Worm (Caenorhabditis elegans) whole organism, young adult: ENCODE data around the gene fipr-21.

Source experiments
- B0035.1 ChIP-seq: sonication (generic microtip); optimal IDR thresholded peaks from 2 replicates; lab custom pipeline; 2016; ENCODE audit warnings: missing genetic modification characterization, mild to moderate bottlenecking, missing compliant biosample characterization, missing genotype, missing genetic modification reagents
- B0261.1 ChIP-seq: sonication (generic microtip); optimal IDR thresholded peaks from 2 replicates; lab custom pipeline; 2016; ENCODE audit warnings: mild to moderate bottlenecking, missing genetic modification characterization, moderate library complexity, missing compliant biosample characterization
- B0336.3 ChIP-seq: fragments of 200-800 bp; sonication (Bioruptor generic); IDR thresholded peaks from 2 replicates; pipeline ENCODE4 v1.3.6; 2022; ENCODE audit warnings: missing genetic modification characterization, missing compliant biosample characterization
- D2030.7 ChIP-seq: fragments of 200-800 bp; sonication (Bioruptor generic); IDR thresholded peaks from 2 replicates; pipeline ENCODE4 v1.3.6; 2022; ENCODE audit warnings: missing genetic modification reagents, missing genetic modification characterization, missing compliant biosample characterization
- F22D6.2 ChIP-seq: sonication (generic microtip); optimal IDR thresholded peaks from 2 replicates; lab custom pipeline; 2016; ENCODE audit warnings: mild to moderate bottlenecking, missing genetic modification characterization, missing compliant biosample characterization
- F23B12.7 ChIP-seq: sonication (generic microtip); optimal IDR thresholded peaks from 2 replicates; lab custom pipeline; 2017; ENCODE audit warnings: missing genetic modification characterization, mild to moderate bottlenecking, missing compliant biosample characterization, antibody characterized with exemption, moderate library complexity; ENCODE audit not compliant: insufficient read depth
- F37B4.10 ChIP-seq: fragments of 200-800 bp; sonication (Bioruptor generic); IDR thresholded peaks from 2 replicates; pipeline ENCODE4 v1.3.6; 2022; ENCODE audit warnings: missing genetic modification characterization, missing compliant biosample characterization
- F39B2.1 ChIP-seq: fragments of 200-800 bp; sonication (Bioruptor generic); IDR thresholded peaks from 2 replicates; pipeline ENCODE4 v1.3.6; 2022; ENCODE audit warnings: missing genetic modification reagents, missing genetic modification characterization, missing compliant biosample characterization
- K12H6.12 ChIP-seq: fragments of 200-800 bp; sonication (Bioruptor generic); optimal IDR thresholded peaks from 2 replicates; lab custom pipeline; 2018; ENCODE audit warnings: mild to moderate bottlenecking, missing genetic modification characterization, missing compliant biosample characterization
- T26A5.8 ChIP-seq: sonication (generic microtip); optimal IDR thresholded peaks from 2 replicates; lab custom pipeline; 2016; ENCODE audit warnings: missing genetic modification characterization, missing compliant biosample characterization
- Y53G8AR.9 ChIP-seq: fragments of 200-800 bp; sonication (Bioruptor generic); conservative IDR thresholded peaks from 2 replicates; pipeline ENCODE4 v1.3.6; 2022; ENCODE audit warnings: missing genetic modification reagents, missing genetic modification characterization, missing compliant biosample characterization
- Y56A3A.18 ChIP-seq: fragments of 200-800 bp; sonication (Bioruptor generic); IDR thresholded peaks from 2 replicates; pipeline ENCODE4 v1.3.6; 2022; ENCODE audit warnings: missing genetic modification reagents, missing genetic modification characterization, missing compliant biosample characterization
- Y67H2A.10 ChIP-seq: fragments of 200-800 bp; sonication (Bioruptor generic); conservative IDR thresholded peaks from 2 replicates; pipeline ENCODE4 v1.3.6; 2022; ENCODE audit warnings: missing genetic modification reagents, missing genetic modification characterization, missing compliant biosample characterization
- Y95B8A.8 ChIP-seq: fragments of 200-800 bp; sonication (Bioruptor generic); IDR thresholded peaks from 2 replicates; pipeline ENCODE4 v1.3.6; 2022; ENCODE audit warnings: missing genetic modification reagents, missing genetic modification characterization, missing compliant biosample characterization
- attf-5 ChIP-seq: fragments of 200-800 bp; sonication (Bioruptor generic); optimal IDR thresholded peaks from 2 replicates; lab custom pipeline; 2018; ENCODE audit warnings: mild to moderate bottlenecking, missing genetic modification characterization, missing compliant biosample characterization
- cebp-1 ChIP-seq, 2 experiments: fragments of 200-800 bp in 1 of 2; sonication (Bioruptor generic) in 1 of 2; sonication (generic microtip) in 1 of 2; IDR thresholded peaks in 1 of 2; optimal IDR thresholded peaks in 1 of 2; 2 replicates each; pipeline versions ENCODE4 v1.3.6 to Lab custom; 2017 to 2022; ENCODE audit warnings: missing compliant biosample characterization in 2 of 2, missing genetic modification characterization in 2 of 2, mild to moderate bottlenecking in 1 of 2, missing genetic modification reagents in 1 of 2, moderate library complexity in 1 of 2
- chd-7 ChIP-seq: sonication (generic microtip); optimal IDR thresholded peaks from 2 replicates; lab custom pipeline; 2016; ENCODE audit warnings: mild to moderate bottlenecking, missing genetic modification characterization, moderate library complexity, missing compliant biosample characterization
- dpff-1 ChIP-seq: sonication (generic microtip); optimal IDR thresholded peaks from 2 replicates; lab custom pipeline; 2017; ENCODE audit warnings: mild to moderate bottlenecking, missing genetic modification characterization, missing compliant biosample characterization
- egl-44 ChIP-seq: fragments of 200-800 bp; sonication (Bioruptor generic); IDR thresholded peaks from 2 replicates; pipeline ENCODE4 v1.3.6; 2022; ENCODE audit warnings: missing genetic modification reagents, missing genetic modification characterization, missing compliant biosample characterization
- egrh-3 ChIP-seq: fragments of 200-800 bp; sonication (Bioruptor generic); IDR thresholded peaks from 2 replicates; pipeline ENCODE4 v1.3.6; 2022; ENCODE audit warnings: missing genetic modification reagents, missing genetic modification characterization, missing compliant biosample characterization
- ets-4 ChIP-seq: fragments of 200-800 bp; sonication (Bioruptor generic); optimal IDR thresholded peaks from 2 replicates; lab custom pipeline; 2018; ENCODE audit warnings: mild to moderate bottlenecking, missing genetic modification characterization, missing compliant biosample characterization
- gei-17 ChIP-seq: fragments of 200-800 bp; sonication (Bioruptor generic); optimal IDR thresholded peaks from 2 replicates; lab custom pipeline; 2018; ENCODE audit warnings: mild to moderate bottlenecking, missing genetic modification characterization, missing compliant biosample characterization
- hmg-20 ChIP-seq: fragments of 200-800 bp; sonication (Bioruptor generic); IDR thresholded peaks from 2 replicates; pipeline ENCODE4 v1.3.6; 2022; ENCODE audit warnings: missing genetic modification reagents, missing genetic modification characterization, missing compliant biosample characterization
- hrde-1 ChIP-seq: sonication (generic microtip); optimal IDR thresholded peaks from 2 replicates; lab custom pipeline; 2016; ENCODE audit warnings: missing genetic modification characterization, mild to moderate bottlenecking, missing compliant biosample characterization, moderate library complexity, missing genotype, missing genetic modification reagents, borderline replicate concordance
- hsf-1 ChIP-seq: fragments of 200-800 bp; sonication (Bioruptor generic); IDR thresholded peaks from 2 replicates; pipeline ENCODE4 v1.3.6; 2022; ENCODE audit warnings: missing genetic modification reagents, missing genetic modification characterization, missing compliant biosample characterization
- lin-26 ChIP-seq: fragments of 200-800 bp; sonication (Bioruptor generic); IDR thresholded peaks from 2 replicates; pipeline ENCODE4 v1.3.6; 2022; ENCODE audit warnings: missing genetic modification reagents, missing genetic modification characterization, missing compliant biosample characterization
- madf-3 ChIP-seq: fragments of 200-800 bp; sonication (Bioruptor generic); IDR thresholded peaks from 2 replicates; pipeline ENCODE4 v1.3.6; 2022; ENCODE audit warnings: missing genetic modification reagents, missing genetic modification characterization, missing compliant biosample characterization
- madf-6 ChIP-seq: fragments of 200-800 bp; sonication (Bioruptor generic); IDR thresholded peaks from 2 replicates; pipeline ENCODE4 v1.3.6; 2022; ENCODE audit warnings: missing genetic modification reagents, missing genetic modification characterization, missing compliant biosample characterization
- mcd-1 ChIP-seq: fragments of 200-800 bp; sonication (Bioruptor generic); IDR thresholded peaks from 2 replicates; pipeline ENCODE4 v1.3.6; 2022; ENCODE audit warnings: missing genetic modification reagents, missing genetic modification characterization, missing compliant biosample characterization
- mel-28 ChIP-seq: sonication (generic microtip); optimal IDR thresholded peaks from 2 replicates; lab custom pipeline; 2016; ENCODE audit warnings: borderline replicate concordance, mild to moderate bottlenecking, missing genetic modification characterization, missing compliant biosample characterization
- nfyb-1 ChIP-seq: fragments of 200-800 bp; sonication (Bioruptor generic); IDR thresholded peaks from 2 replicates; pipeline ENCODE4 v1.3.6; 2022; ENCODE audit warnings: missing genetic modification reagents, missing genetic modification characterization, missing compliant biosample characterization
- pbrm-1 ChIP-seq: fragments of 200-800 bp; sonication (Bioruptor generic); IDR thresholded peaks from 2 replicates; pipeline ENCODE4 v1.3.6; 2022; ENCODE audit warnings: missing genetic modification reagents, missing genetic modification characterization, missing compliant biosample characterization
- snpc-1.3 ChIP-seq: sonication (generic microtip); optimal IDR thresholded peaks from 2 replicates; lab custom pipeline; 2017; ENCODE audit warnings: missing genetic modification characterization, mild to moderate bottlenecking, missing compliant biosample characterization, antibody characterized with exemption, moderate library complexity, missing genotype, missing genetic modification reagents; ENCODE audit not compliant: insufficient read depth
- tlf-1 ChIP-seq: fragments of 200-800 bp; sonication (Bioruptor generic); optimal IDR thresholded peaks from 2 replicates; lab custom pipeline; 2018; ENCODE audit warnings: mild to moderate bottlenecking, missing genetic modification characterization, missing compliant biosample characterization
- zfh-2 ChIP-seq: fragments of 200-800 bp; sonication (Bioruptor generic); conservative IDR thresholded peaks from 2 replicates; pipeline ENCODE4 v1.3.6; 2022; ENCODE audit warnings: missing genetic modification reagents, missing genetic modification characterization, missing compliant biosample characterization
- ztf-18 ChIP-seq: sonication (generic microtip); optimal IDR thresholded peaks from 2 replicates; lab custom pipeline; 2016; ENCODE audit warnings: missing genotype, mild to moderate bottlenecking, missing genetic modification characterization, missing compliant biosample characterization
- ztf-6 ChIP-seq: fragments of 200-800 bp; sonication (Bioruptor generic); IDR thresholded peaks from 2 replicates; pipeline ENCODE4 v1.3.6; 2022; ENCODE audit warnings: missing genetic modification reagents, missing genetic modification characterization, missing compliant biosample characterization

The fipr-21 gene

ce11 chrX:10336592-10336991 lies 32.3 kb downstream of the fipr-21 start:
- TF ChIP-seq hmg-20 (GFP tag; lab: Robert Waterston, UW) (no peak), zfh-2 (peak; percentile 78), ztf-6 (GFP tag; lab: Robert Waterston, UW) (no peak), gei-17 (no peak), egrh-3 (GFP tag; lab: Robert Waterston, UW) (peak; percentile 33; the same call in 1 of the 2 replicates), attf-5 (no peak), F39B2.1 (no peak), egl-44 (no peak), madf-6 (GFP tag; lab: Robert Waterston, UW) (no peak), K12H6.12 (tag; lab: Kevin White, UChicago) (no peak), pbrm-1 (no peak), hsf-1 (GFP tag; lab: Robert Waterston, UW) (0 out of 2 replicates have a peak, but pooled peaks have one; percentile 21), ztf-18 (tag; lab: Kevin White, UChicago) (no peak)

ce11 chrX:10338100-10338499 lies 33.8 kb downstream of the fipr-21 start, which contains the start of gene cut-5:
cut-5 (minus strand) TSS chrX:10338200.
- no peak for TF ChIP-seq hrde-1 (tag; lab: Kevin White, UChicago)
- no peak for TF ChIP-seq ets-4
- TF ChIP-seq mcd-1 (GFP tag; lab: Robert Waterston, UW): no peak
- TF ChIP-seq F22D6.2 (tag; lab: Kevin White, UChicago): no peak
- TF ChIP-seq B0261.1 (tag; lab: Kevin White, UChicago): no peak
- no peak for TF ChIP-seq madf-6 (GFP tag; lab: Robert Waterston, UW)
- TF ChIP-seq dpff-1: no peak
- TF ChIP-seq Y67H2A.10 (GFP tag; lab: Robert Waterston, UW): no peak
- TF ChIP-seq snpc-1.3: no peak
- no peak for TF ChIP-seq Y53G8AR.9 (GFP tag; lab: Robert Waterston, UW)
- TF ChIP-seq mel-28 (tag; lab: Kevin White, UChicago): no peak
- TF ChIP-seq Y95B8A.8 (GFP tag; lab: Robert Waterston, UW): no peak
- TF ChIP-seq D2030.7 (GFP tag; lab: Robert Waterston, UW): no peak
- no peak for TF ChIP-seq F37B4.10

- no peak for TF ChIP-seq chd-7 (tag; lab: Kevin White, UChicago)
- 0 out of 2 replicates have a peak, but pooled peaks have one; percentile 55 for TF ChIP-seq Y56A3A.18
- TF ChIP-seq lin-26 (GFP tag; lab: Robert Waterston, UW): 0 out of 2 replicates have a peak, but pooled peaks have one; percentile 22
- TF ChIP-seq gei-17: no peak
- TF ChIP-seq tlf-1 (GFP tag; lab: Kevin White, UChicago): peak; percentile 55
- TF ChIP-seq cebp-1 (GFP tag; IDR thresholded peaks at IDR 0.05; lab: Robert Waterston, UW): no peak
- peak; percentile 36 for TF ChIP-seq cebp-1 (tag; optimal IDR thresholded peaks at IDR 0.05; lab: Kevin White, UChicago)
- TF ChIP-seq B0035.1 (tag; lab: Kevin White, UChicago): no peak
- TF ChIP-seq nfyb-1 (GFP tag; lab: Robert Waterston, UW): peak; percentile 71; the same call in 1 of the 2 replicates
- no peak for TF ChIP-seq F23B12.7 (tag; lab: Kevin White, UChicago)
- peak; percentile 63; the same call in 1 of the 2 replicates for TF ChIP-seq B0336.3 (GFP tag; lab: Robert Waterston, UW)
- TF ChIP-seq madf-3 (GFP tag; lab: Robert Waterston, UW): 0 out of 2 replicates have a peak, but pooled peaks have one; percentile 26
- 0 out of 2 replicates have a peak, but pooled peaks have one; percentile 43 for TF ChIP-seq Y53G8AR.9 (GFP tag; lab: Robert Waterston, UW)
- no peak for TF ChIP-seq T26A5.8
Observed at ce11 chrX:10338761-10339160, 34.4 kb downstream of the fipr-21 start.
